Fruit fly (Drosophila melanogaster): ENCODE results near the gene mtg.

DNA sequence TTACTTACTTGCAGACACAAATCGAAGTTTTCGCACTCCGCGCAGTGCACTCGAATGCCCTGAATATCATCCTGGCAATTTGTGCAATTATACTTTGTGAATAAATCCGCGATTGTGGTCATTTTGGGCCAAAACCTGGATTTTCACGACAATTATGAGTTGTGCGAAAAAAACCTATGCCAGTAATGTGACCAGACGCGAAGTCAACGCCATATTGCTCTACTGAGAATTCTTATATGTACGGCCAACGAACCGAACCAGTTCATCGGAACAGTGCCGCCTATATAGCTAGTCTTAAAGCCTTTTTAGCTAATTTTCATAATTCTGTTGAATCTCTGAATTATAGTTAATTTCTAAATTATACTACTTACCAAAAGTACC, 10.0 kb upstream of the mtg start, which contains the start of gene Ada2b:
- TF ChIP-seq CG8478 (optimal IDR thresholded peaks at IDR 0.05) (no peak), CTCF (optimal IDR thresholded peaks at IDR 0.05) (peak in 1 of 2 experiments; percentile 27)
